Fruit fly (Drosophila melanogaster) whole organism, embryonic: ENCODE measurements around the gene Sema5c.

ENCODE experiments used
- ATbp ChIP-seq: fragments of 200-800 bp; sonication (Bioruptor generic); optimal IDR thresholded peaks from 2 replicates; lab custom pipeline; 2017; ENCODE audit warnings: missing biosample characterization, mild to moderate bottlenecking, missing genetic modification characterization, missing genetic modification reagents
- Bdp1 ChIP-seq: fragments of 200-800 bp; sonication (Bioruptor generic); optimal IDR thresholded peaks from 3 replicates; lab custom pipeline; 2016; ENCODE audit warnings: missing biosample characterization, missing genetic modification characterization
- Blimp-1 ChIP-seq: fragments of 200-800 bp; sonication (Bioruptor generic); optimal IDR thresholded peaks from 3 replicates; lab custom pipeline; 2018; ENCODE audit warnings: missing biosample characterization, missing genetic modification characterization, mild to moderate bottlenecking, moderate library complexity, missing genetic modification reagents
- CG10147 ChIP-seq: fragments of 200-800 bp; sonication (Bioruptor generic); optimal IDR thresholded peaks from 2 replicates; lab custom pipeline; 2019; ENCODE audit warnings: missing biosample characterization, mild to moderate bottlenecking, missing genetic modification characterization, moderate library complexity
- CG10209 ChIP-seq: fragments of 200-800 bp; sonication (Bioruptor generic); optimal IDR thresholded peaks from 3 replicates; lab custom pipeline; 2017; ENCODE audit warnings: missing biosample characterization, mild to moderate bottlenecking, missing genetic modification characterization, missing genetic modification reagents
- CG10267 ChIP-seq: fragments of 200-800 bp; sonication (Bioruptor generic); optimal IDR thresholded peaks from 2 replicates; lab custom pipeline; 2018; ENCODE audit warnings: missing biosample characterization, mild to moderate bottlenecking, missing genetic modification characterization, moderate library complexity
- CG10654 ChIP-seq: fragments of 200-800 bp; sonication (Bioruptor generic); optimal IDR thresholded peaks from 2 replicates; lab custom pipeline; 2016; ENCODE audit warnings: missing biosample characterization, missing genetic modification characterization
- CG10979 ChIP-seq: fragments of 200-800 bp; sonication (Bioruptor generic); optimal IDR thresholded peaks from 2 replicates; lab custom pipeline; 2018; ENCODE audit warnings: missing biosample characterization, mild to moderate bottlenecking, missing genetic modification characterization, moderate library complexity
- CG11696 ChIP-seq: fragments of 200-800 bp; sonication (Bioruptor generic); IDR thresholded peaks from 2 replicates; pipeline ENCODE4 v1.3.6; 2022; ENCODE audit warnings: missing biosample characterization, missing genetic modification characterization
- CG12744 ChIP-seq: fragments of 200-800 bp; sonication (Bioruptor generic); optimal IDR thresholded peaks from 2 replicates; lab custom pipeline; 2016; ENCODE audit warnings: missing biosample characterization, missing genetic modification characterization
- CG1647 ChIP-seq: fragments of 200-800 bp; sonication (Bioruptor generic); optimal IDR thresholded peaks from 3 replicates; lab custom pipeline; 2016; ENCODE audit warnings: missing biosample characterization, missing genetic modification characterization
- CG17385 ChIP-seq: fragments of 200-800 bp; sonication (Bioruptor generic); optimal IDR thresholded peaks from 3 replicates; lab custom pipeline; 2018; ENCODE audit warnings: missing biosample characterization, mild to moderate bottlenecking, missing genetic modification characterization
- CG18262 ChIP-seq: fragments of 200-800 bp; optimal IDR thresholded peaks from 3 replicates; lab custom pipeline; 2019; ENCODE audit warnings: missing biosample characterization, mild to moderate bottlenecking, missing genetic modification characterization, moderate library complexity
- CG18599 ChIP-seq: fragments of 200-800 bp; sonication (Bioruptor generic); optimal IDR thresholded peaks from 3 replicates; lab custom pipeline; 2017; ENCODE audit warnings: missing biosample characterization, missing genetic modification characterization, mild to moderate bottlenecking, moderate library complexity, missing genetic modification reagents
- CG2120 ChIP-seq: fragments of 200-800 bp; sonication (Bioruptor generic); optimal IDR thresholded peaks from 3 replicates; lab custom pipeline; 2016; ENCODE audit warnings: missing biosample characterization, missing genetic modification characterization
- CG2712 ChIP-seq: fragments of 200-800 bp; optimal IDR thresholded peaks from 3 replicates; lab custom pipeline; 2019; ENCODE audit warnings: missing biosample characterization, mild to moderate bottlenecking, missing genetic modification characterization, moderate library complexity
- CG3838 ChIP-seq: fragments of 200-800 bp; sonication (Bioruptor generic); optimal IDR thresholded peaks from 3 replicates; lab custom pipeline; 2016; ENCODE audit warnings: missing biosample characterization, missing genetic modification characterization
- CG3847 ChIP-seq: fragments of 200-800 bp; sonication (Bioruptor generic); IDR thresholded peaks from 2 replicates; pipeline ENCODE4 v1.3.6; 2022; ENCODE audit warnings: missing biosample characterization, missing genetic modification characterization
- CG7357 ChIP-seq: fragments of 200-800 bp; sonication (Bioruptor generic); IDR thresholded peaks from 3 replicates; pipeline ENCODE4 v1.3.6; 2022; ENCODE audit warnings: missing biosample characterization, missing genetic modification characterization
- CG7556 ChIP-seq: fragments of 200-800 bp; sonication (Bioruptor generic); optimal IDR thresholded peaks from 2 replicates; lab custom pipeline; 2017; ENCODE audit warnings: missing biosample characterization, mild to moderate bottlenecking, missing genetic modification characterization
- CG8388 ChIP-seq: fragments of 200-800 bp; sonication (Bioruptor generic); optimal IDR thresholded peaks from 2 replicates; lab custom pipeline; 2019; ENCODE audit warnings: missing biosample characterization, mild to moderate bottlenecking, missing genetic modification characterization, moderate library complexity
- CG8478 ChIP-seq: fragments of >200 bp; optimal IDR thresholded peaks from 2 replicates; lab custom pipeline; 2018
- CG9932 ChIP-seq: fragments of 200-800 bp; sonication (Bioruptor generic); IDR thresholded peaks from 2 replicates; pipeline ENCODE4 v1.3.6; 2022; ENCODE audit warnings: missing biosample characterization, missing genetic modification characterization
- CoRest ChIP-seq: fragments of 200-800 bp; sonication (Bioruptor generic); optimal IDR thresholded peaks from 3 replicates; lab custom pipeline; 2018; ENCODE audit warnings: missing biosample characterization, mild to moderate bottlenecking, missing genetic modification characterization, moderate library complexity
- D ChIP-seq, 2 experiments: fragments of 200-800 bp in 1 of 2; fragments of >200 bp in 1 of 2; sonication (Bioruptor generic) in 1 of 2; optimal IDR thresholded peaks; 2 replicates in 1 of 2; 3 replicates in 1 of 2; lab custom pipeline; 2017; ENCODE audit warnings: mild to moderate bottlenecking in 1 of 2, missing biosample characterization in 1 of 2, missing genetic modification characterization in 1 of 2, missing genetic modification reagents in 1 of 2
- Dp ChIP-seq: fragments of 200-800 bp; sonication (Bioruptor generic); optimal IDR thresholded peaks from 2 replicates; lab custom pipeline; 2018; ENCODE audit warnings: missing biosample characterization, mild to moderate bottlenecking, missing genetic modification characterization, moderate library complexity
- Eip74EF ChIP-seq, 2 experiments: fragments of 200-800 bp in 1 of 2; fragments of >200 bp in 1 of 2; sonication (Bioruptor generic) in 1 of 2; optimal IDR thresholded peaks; 2 replicates each; lab custom pipeline; 2017 to 2019; ENCODE audit warnings: missing biosample characterization in 2 of 2, missing genetic modification characterization in 2 of 2, mild to moderate bottlenecking in 1 of 2, moderate library complexity in 1 of 2
- Ets97D ChIP-seq: fragments of 200-800 bp; sonication (Bioruptor generic); optimal IDR thresholded peaks from 3 replicates; lab custom pipeline; 2016; ENCODE audit warnings: missing biosample characterization, missing genetic modification characterization
- HLH4C ChIP-seq: fragments of 200-800 bp; sonication (Bioruptor generic); IDR thresholded peaks from 3 replicates; pipeline ENCODE4 v1.3.6; 2022; ENCODE audit warnings: missing biosample characterization, missing genetic modification characterization; ENCODE audit not compliant: partially characterized antibody
- Med ChIP-seq: fragments of 200-800 bp; sonication (Bioruptor generic); peaks from one replicate; lab custom pipeline; 2016; ENCODE audit warnings: missing biosample characterization, missing genetic modification characterization, mild to moderate bottlenecking, inconsistent platforms, moderate library complexity
- Pdp1 ChIP-seq, 2 experiments: fragments of 200-800 bp; sonication (Bioruptor generic); optimal IDR thresholded peaks; 3 replicates each; lab custom pipeline; 2016; ENCODE audit warnings: missing biosample characterization in 2 of 2, missing genetic modification characterization in 2 of 2, mild to moderate bottlenecking in 1 of 2, moderate library complexity in 1 of 2
- Side ChIP-seq: fragments of 200-800 bp; sonication (Bioruptor generic); optimal IDR thresholded peaks from 2 replicates; lab custom pipeline; 2016; ENCODE audit warnings: missing biosample characterization, missing genetic modification characterization
- Sox100B ChIP-seq: fragments of 200-800 bp; sonication (Bioruptor generic); optimal IDR thresholded peaks from 3 replicates; lab custom pipeline; 2018; ENCODE audit warnings: missing biosample characterization, mild to moderate bottlenecking, missing genetic modification characterization
- Sox102F ChIP-seq: fragments of 200-800 bp; sonication (Bioruptor generic); optimal IDR thresholded peaks from 2 replicates; lab custom pipeline; 2018; ENCODE audit warnings: missing biosample characterization, mild to moderate bottlenecking, missing genetic modification characterization, moderate library complexity
- ac ChIP-seq: fragments of 200-800 bp; sonication (Bioruptor generic); optimal IDR thresholded peaks from 3 replicates; lab custom pipeline; 2017; ENCODE audit warnings: missing biosample characterization, mild to moderate bottlenecking, missing genetic modification characterization
- cato ChIP-seq: fragments of 200-800 bp; sonication (Bioruptor generic); optimal IDR thresholded peaks from 2 replicates; lab custom pipeline; 2016; ENCODE audit warnings: missing biosample characterization, missing genetic modification characterization, borderline replicate concordance
- caup ChIP-seq: fragments of 200-800 bp; sonication (Bioruptor generic); optimal IDR thresholded peaks from 3 replicates; lab custom pipeline; 2017; ENCODE audit warnings: missing biosample characterization, mild to moderate bottlenecking, missing genetic modification characterization, moderate library complexity; ENCODE audit not compliant: severe bottlenecking
- crp ChIP-seq, 2 experiments: fragments of 200-800 bp; sonication (Bioruptor generic); optimal IDR thresholded peaks; 2 replicates in 1 of 2; 3 replicates in 1 of 2; lab custom pipeline; 2017; ENCODE audit warnings: missing biosample characterization in 2 of 2, missing genetic modification characterization in 2 of 2, mild to moderate bottlenecking in 1 of 2, moderate library complexity in 1 of 2
- dmrt99B ChIP-seq: fragments of 200-800 bp; sonication (Bioruptor generic); optimal IDR thresholded peaks from 2 replicates; lab custom pipeline; 2018; ENCODE audit warnings: missing biosample characterization, mild to moderate bottlenecking, missing genetic modification characterization, moderate library complexity
- fru ChIP-seq: fragments of >200 bp; optimal IDR thresholded peaks from 2 replicates; lab custom pipeline; 2017
- gt ChIP-seq: fragments of 200-800 bp; sonication (Bioruptor generic); IDR thresholded peaks from 2 replicates; pipeline ENCODE4 v1.3.6; 2022; ENCODE audit warnings: missing biosample characterization, missing genetic modification characterization
- slp2 ChIP-seq: fragments of 200-800 bp; sonication (Bioruptor generic); optimal IDR thresholded peaks from 2 replicates; lab custom pipeline; 2016; ENCODE audit warnings: missing biosample characterization, missing genetic modification characterization
- sqz ChIP-seq: fragments of 200-800 bp; sonication (Bioruptor generic); optimal IDR thresholded peaks from 3 replicates; lab custom pipeline; 2018; ENCODE audit warnings: missing biosample characterization, mild to moderate bottlenecking, missing genetic modification characterization
- stc ChIP-seq: fragments of 200-800 bp; sonication (Bioruptor generic); IDR thresholded peaks from 2 replicates; pipeline ENCODE4 v1.3.6; 2022; ENCODE audit warnings: missing biosample characterization, missing genetic modification characterization
- sug ChIP-seq: fragments of 200-800 bp; optimal IDR thresholded peaks from 2 replicates; lab custom pipeline; 2019; ENCODE audit warnings: missing biosample characterization, mild to moderate bottlenecking, missing genetic modification characterization, moderate library complexity
- tap ChIP-seq: fragments of 200-800 bp; optimal IDR thresholded peaks from 3 replicates; lab custom pipeline; 2019; ENCODE audit warnings: missing biosample characterization, mild to moderate bottlenecking, missing genetic modification characterization, moderate library complexity
- toy ChIP-seq: fragments of 200-800 bp; sonication (Bioruptor generic); IDR thresholded peaks from 2 replicates; pipeline ENCODE4 v1.3.6; 2022; ENCODE audit warnings: missing biosample characterization, missing genetic modification characterization
- ttk ChIP-seq: fragments of 200-800 bp; sonication (Bioruptor generic); IDR thresholded peaks from 2 replicates; pipeline ENCODE4 v2.1.2; 2022; ENCODE audit warnings: missing biosample characterization, missing genetic modification characterization
- twi ChIP-seq: fragments of 200-800 bp; optimal IDR thresholded peaks from 2 replicates; lab custom pipeline; 2019; ENCODE audit warnings: missing biosample characterization, mild to moderate bottlenecking, missing genetic modification characterization, moderate library complexity

Sema5c gene

DNA sequence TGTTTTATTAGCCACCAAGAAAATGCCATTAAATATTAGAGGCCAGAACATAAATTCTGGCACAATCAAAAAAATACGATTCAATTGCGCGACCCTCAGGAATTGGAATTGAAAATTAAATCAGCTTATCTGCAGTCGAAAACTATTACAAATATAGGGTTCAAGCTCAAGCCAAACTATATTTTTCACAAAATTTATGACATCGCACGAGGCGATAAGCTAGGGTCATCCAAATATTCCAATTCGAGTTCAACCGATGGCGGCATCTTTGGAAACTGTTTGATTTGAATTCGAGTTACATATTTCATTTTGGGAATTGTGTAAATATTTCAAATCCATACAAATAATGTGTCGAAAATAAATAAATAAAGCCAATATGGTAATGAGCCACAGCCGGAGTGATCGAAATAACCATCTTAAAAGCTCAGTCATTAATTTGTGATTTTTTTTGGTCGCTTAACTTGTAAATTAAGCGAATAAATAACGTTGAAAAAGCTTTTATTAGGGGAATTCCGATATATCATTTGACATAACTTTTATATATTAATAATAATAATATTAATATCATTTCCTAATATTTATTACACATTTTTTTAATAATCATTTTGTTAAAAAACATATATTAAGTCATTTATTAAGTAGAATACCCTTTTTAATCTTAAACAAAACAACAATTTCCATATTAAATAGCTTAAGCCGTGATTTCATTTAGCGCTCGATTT, 3.5 kb upstream of the Sema5c start (continued):
- TF ChIP-seq caup (GFP tag; lab: Kevin White, UChicago) (no peak), CG10267 (tag; lab: Kevin White, UChicago) (peak; percentile 40), CG2120 (GFP tag; lab: Kevin White, UChicago) (no peak), CG9932 (GFP tag; lab: Robert Waterston, UW) (no peak), CG3847 (GFP tag; lab: Robert Waterston, UW) (no peak), CG7556 (GFP tag; lab: Kevin White, UChicago) (peak; percentile 44), CoRest (tag; lab: Kevin White, UChicago) (peak; percentile 13), tap (tag; lab: Kevin White, UChicago) (peak; percentile 44), gt (no peak), crp (GFP tag; optimal IDR thresholded peaks at IDR 0.05; lab: Kevin White, UChicago) (no peak), Med (GFP tag; lab: Kevin White, UChicago) (peak; percentile 6), ac (no peak), fru (lab: Kevin White, UChicago) (no peak), CG18599 (GFP tag; lab: Kevin White, UChicago) (peak; percentile 29), CG7357 (GFP tag; lab: Robert Waterston, UW) (no peak), CG12744 (GFP tag; lab: Kevin White, UChicago) (no peak), CG8388 (GFP tag; lab: Kevin White, UChicago) (peak; percentile 33), twi (tag; lab: Kevin White, UChicago) (no peak), CG18262 (tag; lab: Kevin White, UChicago) (peak; percentile 60), CG10209 (GFP tag; lab: Kevin White, UChicago) (no peak), Blimp-1 (GFP tag; lab: Kevin White, UChicago) (peak; percentile 29), CG10147 (GFP tag; lab: Kevin White, UChicago) (peak; percentile 23), Bdp1 (no peak), Sox102F (GFP tag; lab: Kevin White, UChicago) (peak; percentile 43), CG10654 (no peak), Dp (GFP tag; lab: Kevin White, UChicago) (no peak), Ets97D (GFP tag; lab: Kevin White, UChicago) (no peak), HLH4C (GFP tag; lab: Robert Waterston, UW) (no peak), CG11696 (GFP tag; lab: Robert Waterston, UW) (no peak), Side (GFP tag; lab: Kevin White, UChicago) (no peak), cato (GFP tag; lab: Kevin White, UChicago) (no peak), ATbp (no peak), stc (no peak), sqz (GFP tag; lab: Kevin White, UChicago) (peak; percentile 21), CG2712 (tag; lab: Kevin White, UChicago) (peak; percentile 57), CG1647 (GFP tag; lab: Kevin White, UChicago) (no peak), CG17385 (GFP tag; lab: Kevin White, UChicago) (no peak), D (optimal IDR thresholded peaks at IDR 0.05; lab: Kevin White, UChicago) (no peak), D (GFP tag; optimal IDR thresholded peaks at IDR 0.05; lab: Kevin White, UChicago) (no peak), Pdp1 (GFP tag; optimal IDR thresholded peaks at IDR 0.05; lab: Kevin White, UChicago) (peak in 1 of 2 experiments; percentile 57), Eip74EF (GFP tag; optimal IDR thresholded peaks at IDR 0.05; lab: Kevin White, UChicago) (peak in 1 of 2 experiments; percentile 10), CG3838 (no peak), CG10979 (tag; lab: Kevin White, UChicago) (peak; percentile 30), slp2 (GFP tag; lab: Kevin White, UChicago) (no peak), toy (GFP tag; lab: Robert Waterston, UW) (no peak), CG8478 (lab: Kevin White, UChicago) (no peak), dmrt99B (tag; lab: Kevin White, UChicago) (peak; percentile 53), ttk (GFP tag; lab: Robert Waterston, UW) (no peak), Sox100B (GFP tag; lab: Kevin White, UChicago) (peak; percentile 10), sug (tag; lab: Kevin White, UChicago) (peak; percentile 10)
